Worm (Caenorhabditis elegans) whole organism, mixed stage, embryonic: ENCODE data around the gene lgc-37.
A peak's percentile ranks its signal among the peaks of the same experiment; 100 is the strongest.

Experiments used
- ces-1 ChIP-seq: fragments of 150-350 bp; optimal IDR thresholded peaks from 2 replicates; lab custom pipeline; 2014; ENCODE audit warnings: missing biosample characterization, missing genetic modification reagents, missing genetic modification characterization
- mab-5 ChIP-seq: fragments of 150-350 bp; optimal IDR thresholded peaks from 2 replicates; lab custom pipeline; 2014; ENCODE audit warnings: missing biosample characterization, missing genetic modification characterization
- snpc-4 ChIP-seq: fragments of 150-350 bp; optimal IDR thresholded peaks from 2 replicates; lab custom pipeline; 2014; ENCODE audit warnings: missing biosample characterization, missing genetic modification characterization
- sptf-1 ChIP-seq: sonication (generic microtip); optimal IDR thresholded peaks from 2 replicates; lab custom pipeline; 2017; ENCODE audit warnings: mild to moderate bottlenecking, missing genetic modification characterization, moderate library complexity, missing compliant biosample characterization
- tbx-8 ChIP-seq: fragments of 200-800 bp; sonication (Bioruptor generic); optimal IDR thresholded peaks from 2 replicates; lab custom pipeline; 2018; ENCODE audit warnings: mild to moderate bottlenecking, missing genetic modification characterization, moderate library complexity, missing compliant biosample characterization
- ztf-11 ChIP-seq: fragments of 150-350 bp; optimal IDR thresholded peaks from 2 replicates; lab custom pipeline; 2014; ENCODE audit warnings: missing biosample characterization, missing genetic modification characterization

lgc-37 gene

ce11 chrIII:12841328-12841727, 56.4 kb downstream of the lgc-37 start:
- TF ChIP-seq ces-1 (GFP tag; lab: Kevin White, UChicago), result peak; percentile 69
- TF ChIP-seq ztf-11 (tag; lab: Kevin White, UChicago), result no peak
- TF ChIP-seq tbx-8 (GFP tag; lab: Kevin White, UChicago), result no peak
- no peak for TF ChIP-seq snpc-4 (tag; lab: Kevin White, UChicago)
- no peak for TF ChIP-seq sptf-1 (tag; lab: Kevin White, UChicago)
- TF ChIP-seq mab-5 (tag; lab: Kevin White, UChicago), result no peak
